Worm (Caenorhabditis elegans) whole organism, L3 larva: ENCODE data around the gene F21G4.6.
A peak's percentile ranks its signal among the peaks of the same experiment; 100 is the strongest.

ENCODE experiments used
- ama-1 ChIP-seq: fragments of 150-350 bp; optimal IDR thresholded peaks from 2 replicates; lab custom pipeline; 2018
- ceh-16 ChIP-seq: sonication (generic microtip); optimal IDR thresholded peaks from 2 replicates; lab custom pipeline; 2017; ENCODE audit warnings: missing biosample characterization, missing genetic modification characterization
- egl-27 ChIP-seq: sonication (generic microtip); optimal IDR thresholded peaks from 4 replicates; lab custom pipeline; 2017; ENCODE audit warnings: missing biosample characterization, missing genetic modification reagents, missing genetic modification characterization
- elt-1 ChIP-seq: fragments of 150-350 bp; optimal IDR thresholded peaks from 2 replicates; lab custom pipeline; 2014; ENCODE audit warnings: missing biosample characterization, missing genetic modification characterization
- elt-2 ChIP-seq: sonication (generic microtip); optimal IDR thresholded peaks from 2 replicates; lab custom pipeline; 2016; ENCODE audit warnings: missing genetic modification reagents, mild to moderate bottlenecking, missing genetic modification characterization, missing compliant biosample characterization
- jun-1 ChIP-seq: fragments of 150-350 bp; optimal IDR thresholded peaks from 2 replicates; lab custom pipeline; 2014; ENCODE audit warnings: missing biosample characterization, missing genetic modification reagents, missing genetic modification characterization
- lin-39 ChIP-seq: fragments of 150-350 bp; optimal IDR thresholded peaks from 2 replicates; lab custom pipeline; 2018; ENCODE audit warnings: missing biosample characterization, missing genetic modification reagents, missing genetic modification characterization
- nhr-28 ChIP-seq: fragments of 150-350 bp; optimal IDR thresholded peaks from 2 replicates; lab custom pipeline; 2014; ENCODE audit warnings: missing biosample characterization, missing genetic modification characterization
- nhr-77 ChIP-seq: fragments of 150-350 bp; optimal IDR thresholded peaks from 2 replicates; lab custom pipeline; 2014; ENCODE audit warnings: missing biosample characterization, missing genetic modification characterization
- skn-1 ChIP-seq: fragments of 150-350 bp; optimal IDR thresholded peaks from 2 replicates; lab custom pipeline; 2014; ENCODE audit warnings: missing biosample characterization, missing genetic modification characterization
- unc-39 ChIP-seq: sonication (generic microtip); optimal IDR thresholded peaks from 4 replicates; lab custom pipeline; 2017; ENCODE audit warnings: missing biosample characterization, missing genetic modification characterization
- unc-62 ChIP-seq: fragments of 150-350 bp; sonication (generic microtip); optimal IDR thresholded peaks from 4 replicates; lab custom pipeline; 2014; ENCODE audit warnings: missing biosample characterization, missing genetic modification reagents, missing genetic modification characterization

ce11 chrX:9892323-9892722 lies 24.9 kb downstream of the F21G4.6 start, which contains the start of gene F21G4.1:
- no peak for TF ChIP-seq skn-1
- TF ChIP-seq ama-1: no peak
- no peak for TF ChIP-seq ceh-16 (tag; lab: Kevin White, UChicago)
- TF ChIP-seq jun-1: no peak
- no peak for TF ChIP-seq unc-39 (tag; lab: Kevin White, UChicago)
- TF ChIP-seq nhr-77 (tag; lab: Kevin White, UChicago): no peak
- no peak for TF ChIP-seq egl-27 (tag; lab: Kevin White, UChicago)
- no peak for TF ChIP-seq elt-1 (tag; lab: Kevin White, UChicago)
- TF ChIP-seq elt-2: peak; percentile 57
- TF ChIP-seq lin-39 (tag; lab: Kevin White, UChicago): no peak
- no peak for TF ChIP-seq unc-62
- TF ChIP-seq nhr-28 (tag; lab: Kevin White, UChicago): no peak
